Fruit fly (Drosophila melanogaster): ENCODE results near the gene Dmtn.

DNA sequence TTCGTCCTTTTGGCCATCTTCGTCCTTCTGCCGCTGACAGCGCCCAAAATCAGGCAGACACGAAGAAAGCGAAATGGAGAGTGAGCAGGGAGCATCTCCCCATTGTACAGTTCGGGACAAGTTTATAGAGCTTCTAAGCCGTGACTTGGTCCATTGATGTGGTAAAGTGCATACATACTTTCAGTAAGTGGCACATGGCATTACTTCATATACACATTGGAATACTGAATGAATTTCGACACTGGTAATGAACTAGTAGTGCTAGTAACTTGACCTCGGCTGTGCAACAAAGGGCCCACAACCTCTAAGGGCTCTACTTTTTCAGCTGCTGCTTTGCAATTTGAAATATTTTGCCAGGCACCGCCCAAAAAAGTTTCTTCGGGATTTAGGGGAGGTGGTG lies 10.5 kb upstream of the Dmtn start:
- no peak for TF ChIP-seq pan (optimal IDR thresholded peaks at IDR 0.05)
- no peak for TF ChIP-seq Dll (optimal IDR thresholded peaks at IDR 0.05)

Measured in whole organism.